Worm (Caenorhabditis elegans): ENCODE measurements around the gene F52B11.5.

Gene F52B11.5

DNA sequence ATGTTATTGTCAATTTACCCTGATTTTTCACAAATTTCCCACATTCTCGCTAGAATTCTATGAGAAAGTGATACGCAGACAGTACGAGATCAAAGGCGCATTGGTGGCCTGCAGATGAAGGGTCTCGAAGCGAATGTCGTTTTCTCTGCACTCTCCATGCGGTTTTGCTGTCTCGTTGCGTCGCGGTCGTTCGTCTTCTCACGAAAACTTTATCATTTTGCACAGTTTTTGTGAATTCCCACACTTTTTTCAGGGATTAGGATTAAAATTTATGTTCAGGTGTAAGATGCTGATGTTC lies 32.1 kb downstream of the F52B11.5 start (continued):
- TF ChIP-seq arid-1 (GFP tag; conservative IDR thresholded peaks at IDR 0.05) (0 out of 2 replicates have a peak, but pooled peaks have one; percentile 26), tag-97 (GFP tag; IDR thresholded peaks at IDR 0.05) (no peak), tra-1 (GFP tag; IDR thresholded peaks at IDR 0.05) (no peak), ztf-11 (tag; optimal IDR thresholded peaks at IDR 0.05) (no peak), dmd-9 (GFP tag; IDR thresholded peaks at IDR 0.05) (no peak), nhr-10 (tag; optimal IDR thresholded peaks at IDR 0.05) (no peak), F26F4.8 (GFP tag; conservative IDR thresholded peaks at IDR 0.05) (no peak), nhr-237 (tag; optimal IDR thresholded peaks at IDR 0.05) (no peak), dve-1 (tag; optimal IDR thresholded peaks at IDR 0.05; ENCODE audit: insufficient read depth) (peak; percentile 81), snpc-4 (tag; optimal IDR thresholded peaks at IDR 0.05) (no peak), unc-39 (tag; optimal IDR thresholded peaks at IDR 0.05) (no peak), F44E2.7 (GFP tag; IDR thresholded peaks at IDR 0.05) (no peak), ctbp-1 (GFP tag; IDR thresholded peaks at IDR 0.05) (0 out of 2 replicates have a peak, but pooled peaks have one; percentile 29), mxl-3 (GFP tag; optimal IDR thresholded peaks at IDR 0.05) (peak; percentile 30), mxl-2 (GFP tag; conservative IDR thresholded peaks at IDR 0.05) (no peak), lin-29 (GFP tag; IDR thresholded peaks at IDR 0.05) (no peak), R02D3.7 (tag; optimal IDR thresholded peaks at IDR 0.05) (no peak), egl-27 (tag; optimal IDR thresholded peaks at IDR 0.05) (no peak), zfp-2 (tag; optimal IDR thresholded peaks at IDR 0.05) (no peak), mdl-1 (tag; optimal IDR thresholded peaks at IDR 0.05) (peak in 1 of 2 experiments; percentile 41), ceh-44 (GFP tag; IDR thresholded peaks at IDR 0.05) (peak; percentile 43; the same call in 1 of the 2 replicates), dmd-6 (GFP tag; IDR thresholded peaks at IDR 0.05) (0 out of 2 replicates have a peak, but pooled peaks have one; percentile 40), hmg-1.1 (GFP tag; IDR thresholded peaks at IDR 0.05) (peak; percentile 70), nhr-28 (tag; optimal IDR thresholded peaks at IDR 0.05) (peak; percentile 69), jun-1 (tag; optimal IDR thresholded peaks at IDR 0.05) (peak; percentile 53), dmd-8 (GFP tag; IDR thresholded peaks at IDR 0.05) (no peak), nhr-6 (tag; optimal IDR thresholded peaks at IDR 0.05) (peak; percentile 78), zag-1 (tag; optimal IDR thresholded peaks at IDR 0.05) (peak; percentile 22), mes-2 (tag; optimal IDR thresholded peaks at IDR 0.05; ENCODE audit: poor library complexity, severe bottlenecking) (peak; percentile 84), ceh-32 (tag; optimal IDR thresholded peaks at IDR 0.05; ENCODE audit: poor library complexity) (no peak), ztf-7 (tag; optimal IDR thresholded peaks at IDR 0.05) (peak; percentile 80), zip-11 (GFP tag; IDR thresholded peaks at IDR 0.05) (no peak), F10B5.3 (tag; optimal IDR thresholded peaks at IDR 0.05) (no peak), skn-1 (tag; optimal IDR thresholded peaks at IDR 0.05) (peak; percentile 16), ama-1 (optimal IDR thresholded peaks at IDR 0.05) (peak; percentile 93), Y75B8A.6 (GFP tag; IDR thresholded peaks at IDR 0.05) (no peak), nhr-48 (tag; optimal IDR thresholded peaks at IDR 0.05) (no peak), hif-1 (tag; optimal IDR thresholded peaks at IDR 0.05) (peak in 1 of 2 experiments; percentile 65), spr-1 (tag; optimal IDR thresholded peaks at IDR 0.05) (peak; percentile 7), fkh-10 (GFP tag; optimal IDR thresholded peaks at IDR 0.05) (peak; percentile 44), unc-130 (GFP tag; optimal IDR thresholded peaks at IDR 0.05) (peak; percentile 79), vab-7 (GFP tag; IDR thresholded peaks at IDR 0.05) (0 out of 2 replicates have a peak, but pooled peaks have one; percentile 3), lin-38 (GFP tag; IDR thresholded peaks at IDR 0.05) (peak; percentile 91), F49E8.2 (tag; optimal IDR thresholded peaks at IDR 0.05; ENCODE audit: borderline replicate concordance) (peak; percentile 72), ZK337.2 (GFP tag; IDR thresholded peaks at IDR 0.05) (no peak), daf-12 (tag; optimal IDR thresholded peaks at IDR 0.05) (no peak), lir-3 (tag; optimal IDR thresholded peaks at IDR 0.05) (no peak), nhr-25 (tag; optimal IDR thresholded peaks at IDR 0.05; ENCODE audit: borderline replicate concordance, insufficient read depth) (peak; percentile 70), lin-15B (tag; optimal IDR thresholded peaks at IDR 0.05) (peak; percentile 69), lin-1 (GFP tag; IDR thresholded peaks at IDR 0.05) (no peak), egl-43 (GFP tag; IDR thresholded peaks at IDR 0.05) (no peak), ceh-20 (GFP tag; IDR thresholded peaks at IDR 0.05) (peak; percentile 37; the same call in 1 of the 2 replicates)

Data from whole organism, L4 larva.